Worm (Caenorhabditis elegans): ENCODE data around the gene nlt-1.

DNA sequence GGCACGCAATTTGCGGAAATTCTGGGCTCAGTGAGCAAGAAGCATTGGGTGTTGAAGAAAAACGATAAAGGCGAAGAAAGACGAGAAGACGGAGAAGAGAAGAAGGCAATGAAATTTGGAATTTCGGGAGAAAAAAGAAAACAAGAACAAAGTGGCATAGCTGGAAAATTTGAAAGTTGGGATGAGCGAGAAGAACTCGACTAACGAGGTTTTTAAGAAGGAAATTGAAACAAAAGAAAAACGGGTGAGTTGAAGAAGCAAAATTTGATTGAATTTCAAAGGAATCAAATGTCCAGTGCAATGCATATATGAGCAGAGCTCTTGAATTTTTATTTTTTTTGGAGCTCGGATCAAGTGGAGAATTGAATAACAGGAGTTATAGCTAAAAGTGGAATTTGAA is 20.8 kb upstream of the nlt-1 start:
- TF ChIP-seq hlh-1 (tag; optimal IDR thresholded peaks at IDR 0.05) (no peak), pha-4 (tag; optimal IDR thresholded peaks at IDR 0.05) (no peak), ham-2 (GFP tag; optimal IDR thresholded peaks at IDR 0.05) (no peak), blmp-1 (tag; optimal IDR thresholded peaks at IDR 0.05) (no peak), sptf-1 (tag; optimal IDR thresholded peaks at IDR 0.05) (no peak), ztf-11 (tag; optimal IDR thresholded peaks at IDR 0.05) (no peak), nhr-12 (tag; optimal IDR thresholded peaks at IDR 0.05) (no peak), snpc-4 (tag; optimal IDR thresholded peaks at IDR 0.05) (no peak), unc-62 (GFP tag; optimal IDR thresholded peaks at IDR 0.05) (no peak), ceh-83 (GFP tag; optimal IDR thresholded peaks at IDR 0.05) (no peak), elt-1 (tag; optimal IDR thresholded peaks at IDR 0.05; ENCODE audit: borderline replicate concordance, insufficient read depth) (no peak), tbx-8 (GFP tag; optimal IDR thresholded peaks at IDR 0.05) (no peak)
